Worm (Caenorhabditis elegans): ENCODE measurements around the gene F35E12.2.
A peak's percentile ranks its signal among the peaks of the same experiment; 100 is the strongest.

ce11 chrV:13756359-13757091, 31.8 kb upstream of the F35E12.2 start, which contains the start of gene F20G2.2:
- TF ChIP-seq nhr-28 (tag; optimal IDR thresholded peaks at IDR 0.05): no peak
- no peak for TF ChIP-seq nhr-237 (tag; optimal IDR thresholded peaks at IDR 0.05)
- TF ChIP-seq ztf-4 (tag; optimal IDR thresholded peaks at IDR 0.05): no peak
- TF ChIP-seq lin-39 (tag; optimal IDR thresholded peaks at IDR 0.05): no peak
- no peak for TF ChIP-seq elt-1 (tag; optimal IDR thresholded peaks at IDR 0.05)
- no peak for TF ChIP-seq jun-1 (tag; optimal IDR thresholded peaks at IDR 0.05)
- TF ChIP-seq fos-1 (tag; optimal IDR thresholded peaks at IDR 0.05): no peak
- no peak for TF ChIP-seq egl-27 (tag; optimal IDR thresholded peaks at IDR 0.05)
- TF ChIP-seq ama-1 (optimal IDR thresholded peaks at IDR 0.05): no peak
- peak; percentile 45 for TF ChIP-seq pha-4 (tag; optimal IDR thresholded peaks at IDR 0.05)
- TF ChIP-seq nhr-25 (tag; optimal IDR thresholded peaks at IDR 0.05): no peak
- TF ChIP-seq nhr-77 (tag; optimal IDR thresholded peaks at IDR 0.05): no peak
- no peak for TF ChIP-seq snpc-4 (tag; optimal IDR thresholded peaks at IDR 0.05)
